Worm (Caenorhabditis elegans): ENCODE results near the gene T06E4.21.

Gene T06E4.21

DNA sequence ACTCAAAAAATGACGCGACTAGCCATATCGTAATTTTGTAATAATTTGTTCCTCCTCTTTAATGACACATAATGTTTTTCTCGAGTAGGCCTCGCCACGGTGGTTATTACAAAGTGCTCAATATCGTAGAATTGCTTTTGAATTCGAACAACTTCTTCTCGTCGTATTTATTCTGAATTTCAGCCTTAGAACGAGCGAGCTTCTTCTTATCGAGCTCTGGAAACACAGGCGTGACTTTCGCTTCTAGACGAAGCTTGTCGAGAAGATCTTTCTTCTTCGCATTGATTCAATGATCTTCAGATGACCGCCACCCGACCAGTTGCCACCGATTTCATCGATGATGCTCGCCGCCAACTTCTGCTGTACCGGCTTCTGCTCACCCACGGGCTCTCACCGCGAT lies at the start of gene T06E4.21:
TSS of gene T06E4.21 (plus strand) at position 301 of the 400 bp plus-strand sequence.
- TF ChIP-seq nhr-11 (tag; optimal IDR thresholded peaks at IDR 0.05): no peak

- TF ChIP-seq madf-2 (tag; optimal IDR thresholded peaks at IDR 0.05) (no peak), che-1 (tag; optimal IDR thresholded peaks at IDR 0.05) (no peak), ceh-14 (tag; optimal IDR thresholded peaks at IDR 0.05) (no peak), gmeb-2 (tag; optimal IDR thresholded peaks at IDR 0.05) (no peak), fax-1 (tag; optimal IDR thresholded peaks at IDR 0.05) (no peak), ceh-18 (tag; optimal IDR thresholded peaks at IDR 0.05) (no peak), ceh-30 (tag; optimal IDR thresholded peaks at IDR 0.05) (no peak), syd-9 (tag; optimal IDR thresholded peaks at IDR 0.05) (no peak), ztf-16 (tag; optimal IDR thresholded peaks at IDR 0.05) (no peak), hlh-6 (tag; optimal IDR thresholded peaks at IDR 0.05) (no peak), lim-6 (tag; optimal IDR thresholded peaks at IDR 0.05) (no peak), ceh-2 (tag; optimal IDR thresholded peaks at IDR 0.05) (no peak), pha-2 (tag; optimal IDR thresholded peaks at IDR 0.05) (no peak), sox-2 (GFP tag; IDR thresholded peaks at IDR 0.05) (no peak), lin-11 (tag; optimal IDR thresholded peaks at IDR 0.05) (no peak), ceh-19 (GFP tag; optimal IDR thresholded peaks at IDR 0.05) (no peak), ceh-48 (tag; optimal IDR thresholded peaks at IDR 0.05) (no peak), ets-4 (tag; optimal IDR thresholded peaks at IDR 0.05) (no peak), T23F11.4 (GFP tag; optimal IDR thresholded peaks at IDR 0.05) (no peak), ceh-9 (tag; optimal IDR thresholded peaks at IDR 0.05) (no peak)
These were observed 43.1 kb upstream of the T06E4.21 start, which contains the start of gene dop-2 for ce11 chrV:9608256-9608655. Gene dop-2 (plus strand): TSS chrV:9608556.

ce11 chrV:9609217-9609616 lies 42.2 kb upstream of the T06E4.21 start:
- TF ChIP-seq C38D4.7 (GFP tag; optimal IDR thresholded peaks at IDR 0.05) (no peak), eyg-1 (tag; optimal IDR thresholded peaks at IDR 0.05) (no peak), pat-9 (tag; optimal IDR thresholded peaks at IDR 0.05) (no peak), ceh-34 (tag; optimal IDR thresholded peaks at IDR 0.05) (no peak), pax-1 (tag; optimal IDR thresholded peaks at IDR 0.05) (no peak), mec-3 (tag; optimal IDR thresholded peaks at IDR 0.05; ENCODE audit: borderline replicate concordance) (no peak), elt-4 (tag; optimal IDR thresholded peaks at IDR 0.05) (no peak), ceh-14 (tag; optimal IDR thresholded peaks at IDR 0.05) (no peak)

ce11 chrV:9615725-9616124 lies 35.7 kb upstream of the T06E4.21 start, which contains the start of gene pqn-63:
Gene pqn-63 (plus strand): TSS chrV:9616031.
- TF ChIP-seq K02D7.2 (tag; optimal IDR thresholded peaks at IDR 0.05) (no peak), pha-4 (tag; optimal IDR thresholded peaks at IDR 0.05) (no peak), ets-4 (tag; optimal IDR thresholded peaks at IDR 0.05) (peak; percentile 8), K09A11.1 (tag; optimal IDR thresholded peaks at IDR 0.05; ENCODE audit: insufficient read depth) (no peak), gmeb-2 (tag; optimal IDR thresholded peaks at IDR 0.05) (no peak), che-1 (tag; optimal IDR thresholded peaks at IDR 0.05) (no peak), C38D4.7 (GFP tag; optimal IDR thresholded peaks at IDR 0.05) (no peak), zip-5 (tag; optimal IDR thresholded peaks at IDR 0.05) (no peak)

DNA sequence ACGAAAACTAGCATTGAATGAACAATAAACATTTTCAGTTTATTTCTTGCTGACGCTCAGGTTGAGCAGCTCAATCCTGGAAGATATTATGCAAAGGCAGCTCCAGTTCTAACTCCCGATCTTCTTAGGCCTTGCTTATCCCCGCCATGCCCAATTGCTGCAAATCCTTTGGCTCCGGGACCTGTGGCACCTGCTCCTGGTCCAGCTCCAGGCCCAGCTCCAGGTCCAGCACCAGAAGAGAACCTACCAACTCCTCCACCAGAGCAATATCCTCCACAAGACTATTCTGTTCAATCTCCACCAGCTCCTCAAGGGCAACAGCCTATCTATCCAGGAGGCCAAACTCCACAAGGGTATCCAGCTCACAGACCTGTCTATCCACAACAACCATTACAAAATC lies 35.3 kb upstream of the T06E4.21 start:
- TF ChIP-seq pha-2 (tag; optimal IDR thresholded peaks at IDR 0.05) (no peak), ets-4 (tag; optimal IDR thresholded peaks at IDR 0.05) (no peak), K09A11.1 (tag; optimal IDR thresholded peaks at IDR 0.05; ENCODE audit: insufficient read depth) (no peak), zip-5 (tag; optimal IDR thresholded peaks at IDR 0.05) (no peak)

ce11 chrV:9616687-9617086 lies 34.7 kb upstream of the T06E4.21 start:
- peak; percentile 93 for TF ChIP-seq dve-1 (tag; optimal IDR thresholded peaks at IDR 0.05)
- no peak for TF ChIP-seq ahr-1 (tag; optimal IDR thresholded peaks at IDR 0.05)
- TF ChIP-seq ceh-18 (tag; optimal IDR thresholded peaks at IDR 0.05): no peak
- TF ChIP-seq pha-2 (tag; optimal IDR thresholded peaks at IDR 0.05): no peak

Data from whole organism, late embryonic.